Fruit fly (Drosophila melanogaster) S2 (cell line): Measurements from ENCODE around the gene Prosalpha6.

Source experiments
- CG8478 ChIP-seq: fragments of >200 bp; optimal IDR thresholded peaks from 2 replicates; lab custom pipeline; 2018
- CTCF ChIP-seq, 2 experiments: fragments of >200 bp; optimal IDR thresholded peaks; 2 replicates each; lab custom pipeline; 2018

dm6 chr2L:10249655-10250202 lies 28.6 kb downstream of the Prosalpha6 start:
- TF ChIP-seq CG8478 = no peak
- no peak for TF ChIP-seq CTCF (optimal IDR thresholded peaks at IDR 0.05; lab: Kevin White, UChicago)
